Worm (Caenorhabditis elegans) whole organism, late embryonic: Measurements from ENCODE around the gene dgtr-1.

ENCODE experiments used
- F13H6.1 ChIP-seq: sonication (generic microtip); optimal IDR thresholded peaks from 2 replicates; lab custom pipeline; 2016; ENCODE audit warnings: missing genetic modification characterization, missing compliant biosample characterization
- K02D7.2 ChIP-seq: sonication (generic microtip); optimal IDR thresholded peaks from 2 replicates; lab custom pipeline; 2017; ENCODE audit warnings: mild to moderate bottlenecking, missing genetic modification characterization, missing compliant biosample characterization
- K09A11.1 ChIP-seq: sonication (generic microtip); optimal IDR thresholded peaks from 2 replicates; lab custom pipeline; 2017; ENCODE audit warnings: antibody characterized with exemption, mild to moderate bottlenecking, missing genetic modification characterization, missing compliant biosample characterization; ENCODE audit not compliant: insufficient read depth
- T23F11.4 ChIP-seq: fragments of 200-800 bp; sonication (Bioruptor generic); optimal IDR thresholded peaks from 2 replicates; lab custom pipeline; 2018; ENCODE audit warnings: mild to moderate bottlenecking, missing genetic modification characterization, missing compliant biosample characterization
- Y22D7AL.16 ChIP-seq: sonication (generic microtip); optimal IDR thresholded peaks from 2 replicates; lab custom pipeline; 2016; ENCODE audit warnings: missing genetic modification characterization, missing compliant biosample characterization
- ama-1 ChIP-seq: fragments of 150-350 bp; optimal IDR thresholded peaks from 2 replicates; lab custom pipeline; 2014
- ceh-18 ChIP-seq: sonication (generic microtip); optimal IDR thresholded peaks from 2 replicates; lab custom pipeline; 2016; ENCODE audit warnings: missing genetic modification characterization, missing compliant biosample characterization
- ceh-2 ChIP-seq: sonication (generic microtip); optimal IDR thresholded peaks from 2 replicates; lab custom pipeline; 2016; ENCODE audit warnings: missing genotype, missing genetic modification characterization, missing compliant biosample characterization
- ceh-22 ChIP-seq: sonication (generic microtip); optimal IDR thresholded peaks from 2 replicates; lab custom pipeline; 2017; ENCODE audit warnings: missing biosample characterization, missing genetic modification characterization
- ceh-30 ChIP-seq: fragments of 150-350 bp; optimal IDR thresholded peaks from 2 replicates; lab custom pipeline; 2014; ENCODE audit warnings: missing biosample characterization, missing genetic modification characterization
- ceh-34 ChIP-seq: sonication (generic microtip); optimal IDR thresholded peaks from 2 replicates; lab custom pipeline; 2016; ENCODE audit warnings: mild to moderate bottlenecking, missing genetic modification characterization, missing compliant biosample characterization
- ceh-45 ChIP-seq: fragments of 200-800 bp; sonication (Bioruptor generic); IDR thresholded peaks from 2 replicates; pipeline ENCODE4 v1.3.6; 2022; ENCODE audit warnings: missing genetic modification reagents, missing genetic modification characterization, missing compliant biosample characterization
- ceh-48 ChIP-seq: sonication (generic microtip); optimal IDR thresholded peaks from 2 replicates; lab custom pipeline; 2016; ENCODE audit warnings: missing genetic modification characterization, inconsistent platforms, missing compliant biosample characterization
- dmd-4 ChIP-seq: sonication (generic microtip); optimal IDR thresholded peaks from 2 replicates; lab custom pipeline; 2016; ENCODE audit warnings: borderline replicate concordance, missing genetic modification characterization, missing compliant biosample characterization
- dve-1 ChIP-seq: sonication (generic microtip); optimal IDR thresholded peaks from 2 replicates; lab custom pipeline; 2017; ENCODE audit warnings: antibody characterized with exemption, mild to moderate bottlenecking, missing genetic modification characterization, missing compliant biosample characterization
- ets-4 ChIP-seq: sonication (generic microtip); optimal IDR thresholded peaks from 2 replicates; lab custom pipeline; 2016; ENCODE audit warnings: missing genetic modification characterization, missing compliant biosample characterization
- fkh-10 ChIP-seq: fragments of 150-350 bp; optimal IDR thresholded peaks from 2 replicates; lab custom pipeline; 2014; ENCODE audit warnings: missing biosample characterization, missing genetic modification reagents, missing genetic modification characterization
- fkh-6 ChIP-seq: sonication (generic microtip); optimal IDR thresholded peaks from 2 replicates; lab custom pipeline; 2016; ENCODE audit warnings: missing genetic modification characterization, missing compliant biosample characterization
- gmeb-2 ChIP-seq: sonication (generic microtip); optimal IDR thresholded peaks from 2 replicates; lab custom pipeline; 2016; ENCODE audit warnings: missing genetic modification characterization, inconsistent platforms, missing compliant biosample characterization
- hlh-13 ChIP-seq: fragments of 200-800 bp; sonication (Bioruptor generic); optimal IDR thresholded peaks from 2 replicates; lab custom pipeline; 2018; ENCODE audit warnings: mild to moderate bottlenecking, missing genetic modification characterization, missing compliant biosample characterization
- hlh-15 ChIP-seq: sonication (generic microtip); optimal IDR thresholded peaks from 2 replicates; lab custom pipeline; 2016; ENCODE audit warnings: missing genetic modification characterization, missing compliant biosample characterization
- hlh-8 ChIP-seq: sonication (generic microtip); optimal IDR thresholded peaks from 2 replicates; lab custom pipeline; 2016; ENCODE audit warnings: missing genotype, missing genetic modification characterization, missing compliant biosample characterization
- lim-6 ChIP-seq: sonication (generic microtip); optimal IDR thresholded peaks from 2 replicates; lab custom pipeline; 2016; ENCODE audit warnings: missing genetic modification characterization, missing compliant biosample characterization
- lin-11 ChIP-seq: fragments of 200-800 bp; sonication (Bioruptor generic); optimal IDR thresholded peaks from 2 replicates; lab custom pipeline; 2018; ENCODE audit warnings: mild to moderate bottlenecking, missing genetic modification characterization, missing compliant biosample characterization
- nfya-1 ChIP-seq: sonication (generic microtip); optimal IDR thresholded peaks from 2 replicates; lab custom pipeline; 2017; ENCODE audit warnings: missing genetic modification characterization, mild to moderate bottlenecking, missing compliant biosample characterization, antibody characterized with exemption, moderate library complexity
- nhr-11 ChIP-seq: fragments of 150-350 bp; optimal IDR thresholded peaks from 2 replicates; lab custom pipeline; 2014; ENCODE audit warnings: missing biosample characterization, missing genetic modification characterization
- nhr-232 ChIP-seq: sonication (generic microtip); optimal IDR thresholded peaks from 2 replicates; lab custom pipeline; 2016; ENCODE audit warnings: missing genetic modification characterization, missing compliant biosample characterization
- npax-4 ChIP-seq: sonication (generic microtip); optimal IDR thresholded peaks from 2 replicates; lab custom pipeline; 2016; ENCODE audit warnings: missing genetic modification characterization, missing compliant biosample characterization
- pat-9 ChIP-seq: fragments of 200-800 bp; sonication (Bioruptor generic); optimal IDR thresholded peaks from 2 replicates; lab custom pipeline; 2018; ENCODE audit warnings: mild to moderate bottlenecking, missing genetic modification characterization, moderate library complexity, missing compliant biosample characterization
- pax-1 ChIP-seq: fragments of 150-350 bp; optimal IDR thresholded peaks from 2 replicates; lab custom pipeline; 2014; ENCODE audit warnings: missing biosample characterization, missing genetic modification characterization
- pha-2 ChIP-seq: sonication (generic microtip); optimal IDR thresholded peaks from 2 replicates; lab custom pipeline; 2017; ENCODE audit warnings: mild to moderate bottlenecking, missing genetic modification characterization, missing compliant biosample characterization
- pha-4 ChIP-seq: fragments of 150-350 bp; optimal IDR thresholded peaks from 2 replicates; lab custom pipeline; 2018; ENCODE audit warnings: missing biosample characterization, missing genetic modification reagents, missing genetic modification characterization
- ref-2 ChIP-seq: sonication (generic microtip); optimal IDR thresholded peaks from 2 replicates; lab custom pipeline; 2016; ENCODE audit warnings: missing genetic modification characterization, missing compliant biosample characterization
- rnt-1 ChIP-seq: sonication (generic microtip); optimal IDR thresholded peaks from 2 replicates; lab custom pipeline; 2016; ENCODE audit warnings: missing genetic modification characterization, missing compliant biosample characterization
- sox-4 ChIP-seq: sonication (generic microtip); optimal IDR thresholded peaks from 2 replicates; lab custom pipeline; 2017; ENCODE audit warnings: mild to moderate bottlenecking, missing genetic modification characterization, inconsistent platforms, missing compliant biosample characterization
- tbx-7 ChIP-seq: sonication (generic microtip); optimal IDR thresholded peaks from 2 replicates; lab custom pipeline; 2016; ENCODE audit warnings: missing genotype, missing genetic modification characterization, missing compliant biosample characterization
- unc-55 ChIP-seq: sonication (generic microtip); optimal IDR thresholded peaks from 2 replicates; lab custom pipeline; 2017; ENCODE audit warnings: missing biosample characterization, missing genetic modification reagents, missing genetic modification characterization
- unc-86 ChIP-seq: sonication (generic microtip); optimal IDR thresholded peaks from 2 replicates; lab custom pipeline; 2016; ENCODE audit warnings: missing genetic modification characterization, missing compliant biosample characterization
- zip-5 ChIP-seq: sonication (generic microtip); optimal IDR thresholded peaks from 2 replicates; lab custom pipeline; 2016; ENCODE audit warnings: missing genetic modification characterization, missing compliant biosample characterization

Gene dgtr-1

ce11 chrV:6498441-6498840, 1.5 kb downstream of the dgtr-1 start:
- TF ChIP-seq unc-86 (tag; lab: Kevin White, UChicago), result no peak
- TF ChIP-seq rnt-1 (tag; lab: Kevin White, UChicago), result no peak
- no peak for TF ChIP-seq ref-2 (tag; lab: Kevin White, UChicago)
- TF ChIP-seq ceh-18 (tag; lab: Kevin White, UChicago), result no peak
- no peak for TF ChIP-seq ceh-45 (GFP tag; lab: Robert Waterston, UW)
- no peak for TF ChIP-seq hlh-8
- TF ChIP-seq nhr-11 (tag; lab: Kevin White, UChicago), result no peak
- TF ChIP-seq ceh-48 (tag; lab: Kevin White, UChicago), result no peak
- TF ChIP-seq pat-9 (tag; lab: Kevin White, UChicago), result no peak
- no peak for TF ChIP-seq T23F11.4 (GFP tag; lab: Kevin White, UChicago)
- TF ChIP-seq gmeb-2 (tag; lab: Kevin White, UChicago), result no peak
- no peak for TF ChIP-seq pha-2
- no peak for TF ChIP-seq hlh-13 (GFP tag; lab: Kevin White, UChicago)
- no peak for TF ChIP-seq ets-4 (tag; lab: Kevin White, UChicago)
- TF ChIP-seq unc-55, result no peak
- TF ChIP-seq fkh-6 (tag; lab: Kevin White, UChicago), result no peak
- TF ChIP-seq nfya-1 (tag; lab: Kevin White, UChicago), result no peak

- TF ChIP-seq hlh-15 (no peak), K02D7.2 (tag; lab: Kevin White, UChicago) (no peak), K09A11.1 (tag; lab: Kevin White, UChicago) (no peak), ceh-30 (tag; lab: Kevin White, UChicago) (no peak), ceh-34 (tag; lab: Kevin White, UChicago) (no peak), ceh-22 (tag; lab: Kevin White, UChicago) (no peak), dmd-4 (tag; lab: Kevin White, UChicago) (no peak), pax-1 (tag; lab: Kevin White, UChicago) (no peak), dve-1 (tag; lab: Kevin White, UChicago) (no peak), lin-11 (tag; lab: Kevin White, UChicago) (no peak)
These were observed 2.0 kb downstream of the dgtr-1 start, which contains the start of gene W01A11.1 for ce11 chrV:6498903-6499302. W01A11.1 (plus strand) TSS chrV:6499224.

- TF ChIP-seq ama-1 (no peak), pha-4 (tag; lab: Kevin White, UChicago) (no peak), unc-55 (peak; percentile 59), fkh-10 (GFP tag; lab: Kevin White, UChicago) (no peak), tbx-7 (tag; lab: Kevin White, UChicago) (no peak), dmd-4 (tag; lab: Kevin White, UChicago) (no peak), nhr-232 (tag; lab: Kevin White, UChicago) (no peak)
These were observed 6.2 kb downstream of the dgtr-1 start for ce11 chrV:6503158-6503557.

- no peak for TF ChIP-seq Y22D7AL.16 (tag; lab: Kevin White, UChicago)
- TF ChIP-seq hlh-15, result no peak
- TF ChIP-seq lim-6 (tag; lab: Kevin White, UChicago), result no peak
- no peak for TF ChIP-seq rnt-1 (tag; lab: Kevin White, UChicago)
- TF ChIP-seq fkh-6 (tag; lab: Kevin White, UChicago), result no peak
- TF ChIP-seq zip-5, result no peak
- TF ChIP-seq pha-4 (tag; lab: Kevin White, UChicago), result no peak
- TF ChIP-seq sox-4 (tag; lab: Kevin White, UChicago), result no peak
- no peak for TF ChIP-seq dve-1 (tag; lab: Kevin White, UChicago)
- no peak for TF ChIP-seq ceh-2 (tag; lab: Kevin White, UChicago)
- TF ChIP-seq ceh-48 (tag; lab: Kevin White, UChicago), result no peak
- no peak for TF ChIP-seq F13H6.1 (tag; lab: Kevin White, UChicago)
- no peak for TF ChIP-seq ref-2 (tag; lab: Kevin White, UChicago)
- TF ChIP-seq gmeb-2 (tag; lab: Kevin White, UChicago), result no peak
- no peak for TF ChIP-seq nfya-1 (tag; lab: Kevin White, UChicago)
- no peak for TF ChIP-seq nhr-11 (tag; lab: Kevin White, UChicago)
- no peak for TF ChIP-seq npax-4 (tag; lab: Kevin White, UChicago)
- TF ChIP-seq, all 69 proteins: peak for 0
These were observed 7.4 kb downstream of the dgtr-1 start, which contains the start of gene moc-2 for ce11 chrV:6504131-6504827. moc-2 (minus strand) TSS chrV:6504181.
